Fruit fly (Drosophila melanogaster): ENCODE measurements around the gene tmod.

DNA sequence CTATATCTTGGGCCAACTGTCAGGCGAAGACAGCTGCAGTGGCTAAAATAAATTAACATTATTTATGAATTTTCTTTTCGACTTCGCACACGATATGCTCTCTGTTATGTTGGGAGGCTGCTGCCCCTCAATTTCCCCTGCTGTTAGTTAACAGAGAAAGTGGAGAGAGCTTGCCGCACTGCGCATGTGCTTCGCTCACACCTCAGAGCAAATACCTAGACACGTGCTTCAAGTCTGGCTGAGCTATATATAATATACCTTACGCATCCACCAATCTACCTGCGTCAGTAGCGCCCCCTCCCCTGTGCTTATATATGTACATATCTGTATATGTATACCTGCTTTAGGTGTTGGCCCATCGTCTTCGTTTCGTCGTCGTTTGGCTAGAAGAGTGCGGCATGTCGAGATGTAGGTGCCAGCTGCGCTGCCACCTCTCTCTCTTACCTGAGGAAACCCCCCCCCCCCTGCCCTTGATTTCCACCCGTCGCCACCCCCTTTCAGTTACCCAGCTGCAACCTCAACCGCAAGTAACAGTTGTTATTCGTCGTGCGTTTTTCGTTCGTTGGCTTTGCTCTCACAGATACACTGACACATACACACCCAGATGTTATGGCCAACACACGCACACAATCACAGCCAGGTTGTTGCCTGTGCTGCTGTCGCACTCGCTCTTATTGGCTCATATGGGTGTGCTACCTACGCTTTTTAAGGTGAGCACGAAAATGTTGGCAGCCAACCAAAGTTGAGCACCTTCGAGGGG is 83.9 kb downstream of the tmod start:
- TF ChIP-seq insv (optimal IDR thresholded peaks at IDR 0.05) (no peak), ttk (optimal IDR thresholded peaks at IDR 0.05) (no peak), h (optimal IDR thresholded peaks at IDR 0.05) (no peak)
